Comparison of ENCODE assay signal across 5 fruit fly cellular contexts in genomic region chr3L:8912332-8912731, dm6.
TF ChIP-seq lines count a peak whose summit lies in the region.

TSS of gene Tsp66E (plus strand) at chr3L:8912499.
TSS of gene mfr (minus strand) at chr3L:8912671.

- TF ChIP-seq CTCF in whole organism, embryonic (GFP tag; optimal IDR thresholded peaks at IDR 0.05; lab: Kevin White, UChicago), result peak; percentile 72

TF ChIP-seq in whole organism, adult, 20 proteins besides CTCF, POLR2A, EP300 and RAD21:
- no peak for TF ChIP-seq CG5204 (GFP tag; optimal IDR thresholded peaks at IDR 0.05; lab: Kevin White, UChicago)
- peak; percentile 15 for TF ChIP-seq CG12768 (GFP tag; optimal IDR thresholded peaks at IDR 0.05; lab: Kevin White, UChicago)
- peak; percentile 4 for TF ChIP-seq tj (GFP tag; optimal IDR thresholded peaks at IDR 0.05; lab: Kevin White, UChicago)
TF ChIP-seq in whole organism, adult: peak in this region for 2.

TF ChIP-seq in whole organism, embryonic, 481 proteins besides CTCF, POLR2A, EP300 and RAD21 (continues in another document):
- no peak for TF ChIP-seq esg (GFP tag; conservative IDR thresholded peaks at IDR 0.05; lab: Robert Waterston, UW)
- 0 out of 3 replicates have a peak, but pooled peaks have one; percentile 31 for TF ChIP-seq CG7963 (GFP tag; IDR thresholded peaks at IDR 0.05; lab: Robert Waterston, UW; ENCODE audit: partially characterized antibody)
- TF ChIP-seq Doc2 (GFP tag; IDR thresholded peaks at IDR 0.05; lab: Robert Waterston, UW), result no peak
- no peak for TF ChIP-seq tgo (GFP tag; IDR thresholded peaks at IDR 0.05; lab: Robert Waterston, UW)
- TF ChIP-seq jing (GFP tag; optimal IDR thresholded peaks at IDR 0.05; lab: Kevin White, UChicago), result no peak
- peak; percentile 53; the same call in 1 of the 2 replicates for TF ChIP-seq bbx (GFP tag; IDR thresholded peaks at IDR 0.05; lab: Robert Waterston, UW; ENCODE audit: partially characterized antibody)
- no peak for TF ChIP-seq CG7357 (GFP tag; IDR thresholded peaks at IDR 0.05; lab: Robert Waterston, UW)
- TF ChIP-seq D19B (GFP tag; optimal IDR thresholded peaks at IDR 0.05; lab: Kevin White, UChicago), result no peak
- TF ChIP-seq CG5245 (GFP tag; optimal IDR thresholded peaks at IDR 0.05; lab: Kevin White, UChicago), result no peak
- no peak for TF ChIP-seq Nf-YA (GFP tag; IDR thresholded peaks at IDR 0.05; lab: Robert Waterston, UW)
- TF ChIP-seq peb (GFP tag; IDR thresholded peaks at IDR 0.05; lab: Robert Waterston, UW), result no peak
- TF ChIP-seq CG8924 (tag; optimal IDR thresholded peaks at IDR 0.05; lab: Kevin White, UChicago), result no peak
- no peak for TF ChIP-seq Xbp1 (GFP tag; optimal IDR thresholded peaks at IDR 0.05; lab: Kevin White, UChicago)
- peak; percentile 96 for TF ChIP-seq CG16779 (GFP tag; IDR thresholded peaks at IDR 0.05; lab: Robert Waterston, UW)
- TF ChIP-seq dati (GFP tag; IDR thresholded peaks at IDR 0.05; lab: Robert Waterston, UW), result no peak
- TF ChIP-seq dimm (GFP tag; IDR thresholded peaks at IDR 0.05; lab: Robert Waterston, UW), result no peak
- TF ChIP-seq B-H2 (GFP tag; optimal IDR thresholded peaks at IDR 0.05; lab: Kevin White, UChicago), result peak; percentile 32
- TF ChIP-seq ewg (GFP tag; optimal IDR thresholded peaks at IDR 0.05; lab: Kevin White, UChicago), result peak; percentile 16
- TF ChIP-seq CG9437 (GFP tag; optimal IDR thresholded peaks at IDR 0.05; lab: Kevin White, UChicago), result no peak
- TF ChIP-seq CG3838 (GFP tag; optimal IDR thresholded peaks at IDR 0.05; lab: Kevin White, UChicago), result peak; percentile 95
- TF ChIP-seq CG4360 (GFP tag; IDR thresholded peaks at IDR 0.05; lab: Robert Waterston, UW), result no peak
- no peak for TF ChIP-seq CG1647 (GFP tag; optimal IDR thresholded peaks at IDR 0.05; lab: Kevin White, UChicago)

TF ChIP-seq in whole organism, prepupa, 60 proteins besides CTCF, POLR2A, EP300 and RAD21 (continues in another document):
- TF ChIP-seq CG8119 (GFP tag; IDR thresholded peaks at IDR 0.05; lab: Robert Waterston, UW), result peak; percentile 52; the same call in 2 of the 3 replicates
- TF ChIP-seq OdsH (GFP tag; optimal IDR thresholded peaks at IDR 0.05; lab: Kevin White, UChicago), result no peak
- TF ChIP-seq CG6808 (GFP tag; optimal IDR thresholded peaks at IDR 0.05; lab: Kevin White, UChicago), result peak; percentile 25
- no peak for TF ChIP-seq Ets96B (tag; optimal IDR thresholded peaks at IDR 0.05; lab: Kevin White, UChicago)
- TF ChIP-seq achi (GFP tag; optimal IDR thresholded peaks at IDR 0.05; lab: Kevin White, UChicago), result no peak
- TF ChIP-seq CG15336 (GFP tag; IDR thresholded peaks at IDR 0.05; lab: Robert Waterston, UW), result peak; percentile 20; the same call in 1 of the 2 replicates
- no peak for TF ChIP-seq Hr38 (GFP tag; optimal IDR thresholded peaks at IDR 0.05; lab: Kevin White, UChicago)
- no peak for TF ChIP-seq acj6 (GFP tag; optimal IDR thresholded peaks at IDR 0.05; lab: Kevin White, UChicago)
- TF ChIP-seq Eip78C (GFP tag; lab: Kevin White, UChicago), result no peak
- TF ChIP-seq CG6163 (GFP tag; IDR thresholded peaks at IDR 0.05; lab: Robert Waterston, UW), result peak; percentile 64
- TF ChIP-seq ss (GFP tag; optimal IDR thresholded peaks at IDR 0.05; lab: Kevin White, UChicago), result peak in 1 of 2 experiments; percentile 37
- no peak for TF ChIP-seq Eip93F (GFP tag; optimal IDR thresholded peaks at IDR 0.05; lab: Kevin White, UChicago)
- TF ChIP-seq Hr4 (GFP tag; optimal IDR thresholded peaks at IDR 0.05; lab: Kevin White, UChicago), result no peak
- peak; percentile 65 for TF ChIP-seq eg (GFP tag; IDR thresholded peaks at IDR 0.05; lab: Robert Waterston, UW)
- TF ChIP-seq Sox15 (GFP tag; optimal IDR thresholded peaks at IDR 0.05; lab: Kevin White, UChicago), result no peak
- no peak for TF ChIP-seq CG6854 (GFP tag; optimal IDR thresholded peaks at IDR 0.05; lab: Kevin White, UChicago)
- TF ChIP-seq Sox102F (GFP tag; optimal IDR thresholded peaks at IDR 0.05; lab: Kevin White, UChicago), result peak; percentile 52
- peak; percentile 37 for TF ChIP-seq Lpt (GFP tag; optimal IDR thresholded peaks at IDR 0.05; lab: Kevin White, UChicago)
- peak; percentile 30 for TF ChIP-seq CG16779 (tag; optimal IDR thresholded peaks at IDR 0.05; lab: Kevin White, UChicago)
- no peak for TF ChIP-seq Sox14 (GFP tag; optimal IDR thresholded peaks at IDR 0.05; lab: Kevin White, UChicago)
- peak; percentile 29 for TF ChIP-seq net (GFP tag; optimal IDR thresholded peaks at IDR 0.05; lab: Kevin White, UChicago)
- TF ChIP-seq pdm3 (GFP tag; optimal IDR thresholded peaks at IDR 0.05; lab: Kevin White, UChicago), result no peak
- peak; percentile 46 for TF ChIP-seq CG1621 (tag; optimal IDR thresholded peaks at IDR 0.05; lab: Kevin White, UChicago)

TF ChIP-seq in whole organism, pupa, 21 proteins besides CTCF, POLR2A, EP300 and RAD21:
- TF ChIP-seq CG10348 (GFP tag; IDR thresholded peaks at IDR 0.05; lab: Robert Waterston, UW), result no peak
- peak; percentile 48; the same call in 1 of the 2 replicates for TF ChIP-seq CG12605 (GFP tag; IDR thresholded peaks at IDR 0.05; lab: Robert Waterston, UW)
- no peak for TF ChIP-seq CG34367 (tag; optimal IDR thresholded peaks at IDR 0.05; lab: Kevin White, UChicago)
- TF ChIP-seq Ets98B (GFP tag; IDR thresholded peaks at IDR 0.05; lab: Robert Waterston, UW), result peak; percentile 65; the same call in 1 of the 2 replicates
- TF ChIP-seq Pif1B (GFP tag; optimal IDR thresholded peaks at IDR 0.05; lab: Kevin White, UChicago), result peak; percentile 21
- peak; percentile 63; the same call in 2 of the 3 replicates for TF ChIP-seq CG4496 (GFP tag; IDR thresholded peaks at IDR 0.05; lab: Robert Waterston, UW)
- peak; percentile 47 for TF ChIP-seq CG13204 (GFP tag; optimal IDR thresholded peaks at IDR 0.05; lab: Kevin White, UChicago)
- TF ChIP-seq gl (tag; optimal IDR thresholded peaks at IDR 0.05; lab: Kevin White, UChicago), result peak; percentile 9

TF ChIP-seq in whole organism, wandering third instar larva, 38 proteins besides CTCF, POLR2A, EP300 and RAD21:
- TF ChIP-seq dsf (GFP tag; optimal IDR thresholded peaks at IDR 0.05; lab: Kevin White, UChicago; ENCODE audit: borderline replicate concordance) (no peak), Rel (GFP tag; optimal IDR thresholded peaks at IDR 0.05; lab: Kevin White, UChicago) (no peak), Rel (tag; optimal IDR thresholded peaks at IDR 0.05; lab: Kevin White, UChicago) (no peak), foxo (GFP tag; optimal IDR thresholded peaks at IDR 0.05; lab: Kevin White, UChicago) (no peak), Dfd (GFP tag; optimal IDR thresholded peaks at IDR 0.05; lab: Kevin White, UChicago) (no peak), dl (GFP tag; optimal IDR thresholded peaks at IDR 0.05; lab: Kevin White, UChicago; ENCODE audit: insufficient read depth in 1 of 2, partially characterized antibody in 2 of 2) (peak in 1 of 2 experiments; percentile 30), sage (GFP tag; optimal IDR thresholded peaks at IDR 0.05; lab: Kevin White, UChicago) (no peak), Mio (GFP tag; optimal IDR thresholded peaks at IDR 0.05; lab: Kevin White, UChicago) (no peak), usp (GFP tag; optimal IDR thresholded peaks at IDR 0.05; lab: Kevin White, UChicago) (no peak), h (GFP tag; optimal IDR thresholded peaks at IDR 0.05; lab: Kevin White, UChicago) (peak; percentile 40), Abd-B (GFP tag; optimal IDR thresholded peaks at IDR 0.05; lab: Kevin White, UChicago) (no peak), Hnf4 (GFP tag; optimal IDR thresholded peaks at IDR 0.05; lab: Kevin White, UChicago) (no peak), CG32264 (GFP tag; optimal IDR thresholded peaks at IDR 0.05; lab: Kevin White, UChicago) (no peak), sv (GFP tag; optimal IDR thresholded peaks at IDR 0.05; lab: Kevin White, UChicago) (no peak), GATAd (GFP tag; optimal IDR thresholded peaks at IDR 0.05; lab: Kevin White, UChicago) (no peak), ey (GFP tag; optimal IDR thresholded peaks at IDR 0.05; lab: Kevin White, UChicago) (peak; percentile 0), Hr78 (GFP tag; optimal IDR thresholded peaks at IDR 0.05; lab: Kevin White, UChicago) (no peak), HLH106 (tag; optimal IDR thresholded peaks at IDR 0.05; lab: Kevin White, UChicago) (no peak), psq (GFP tag; optimal IDR thresholded peaks at IDR 0.05; lab: Kevin White, UChicago) (no peak), woc (GFP tag; optimal IDR thresholded peaks at IDR 0.05; lab: Kevin White, UChicago) (peak; percentile 1), pan (optimal IDR thresholded peaks at IDR 0.05; lab: Kevin White, UChicago) (no peak), Hr83 (GFP tag; optimal IDR thresholded peaks at IDR 0.05; lab: Kevin White, UChicago; ENCODE audit: poor library complexity, severe bottlenecking) (no peak), CG9705 (GFP tag; optimal IDR thresholded peaks at IDR 0.05; lab: Kevin White, UChicago) (no peak), OdsH (GFP tag; optimal IDR thresholded peaks at IDR 0.05; lab: Kevin White, UChicago) (no peak), Myc (optimal IDR thresholded peaks at IDR 0.05; lab: Kevin White, UChicago) (no peak), tai (GFP tag; optimal IDR thresholded peaks at IDR 0.05; lab: Kevin White, UChicago) (no peak), br (GFP tag; optimal IDR thresholded peaks at IDR 0.05; lab: Kevin White, UChicago) (peak; percentile 35), Sp1 (GFP tag; optimal IDR thresholded peaks at IDR 0.05; lab: Kevin White, UChicago) (no peak), dmrt93B (GFP tag; optimal IDR thresholded peaks at IDR 0.05; lab: Kevin White, UChicago) (no peak), Jra (GFP tag; optimal IDR thresholded peaks at IDR 0.05; lab: Kevin White, UChicago) (peak; percentile 26), jim (GFP tag; optimal IDR thresholded peaks at IDR 0.05; lab: Kevin White, UChicago) (no peak), fru (GFP tag; optimal IDR thresholded peaks at IDR 0.05; lab: Kevin White, UChicago) (peak; percentile 39), lola (GFP tag; optimal IDR thresholded peaks at IDR 0.05; lab: Kevin White, UChicago) (no peak), N (GFP tag; optimal IDR thresholded peaks at IDR 0.05; lab: Kevin White, UChicago) (no peak), brk (GFP tag; optimal IDR thresholded peaks at IDR 0.05; lab: Kevin White, UChicago) (no peak), rgr (GFP tag; optimal IDR thresholded peaks at IDR 0.05; lab: Kevin White, UChicago) (peak; percentile 13), CrebA (GFP tag; optimal IDR thresholded peaks at IDR 0.05; lab: Kevin White, UChicago; ENCODE audit: borderline replicate concordance) (no peak), Vsx2 (GFP tag; optimal IDR thresholded peaks at IDR 0.05; lab: Kevin White, UChicago; ENCODE audit: partially characterized antibody) (peak; percentile 39), Dif (GFP tag; optimal IDR thresholded peaks at IDR 0.05; lab: Kevin White, UChicago; ENCODE audit: partially characterized antibody) (peak; percentile 62)
